Fruit fly (Drosophila melanogaster) whole organism, embryonic: ENCODE measurements around the gene CG5810.
A peak's percentile ranks its signal among the peaks of the same experiment; 100 is the strongest.

Experiments used
- Asciz ChIP-seq: fragments of 200-800 bp; sonication (Bioruptor generic); optimal IDR thresholded peaks from 2 replicates; lab custom pipeline; 2017; ENCODE audit warnings: missing biosample characterization, mild to moderate bottlenecking, missing genetic modification characterization, missing genetic modification reagents
- Bgb ChIP-seq: fragments of 200-800 bp; sonication (Bioruptor generic); IDR thresholded peaks from 2 replicates; pipeline ENCODE4 v1.3.6; 2022; ENCODE audit warnings: missing biosample characterization, missing genetic modification characterization; ENCODE audit not compliant: partially characterized antibody
- Bteb2 ChIP-seq: fragments of 200-800 bp; sonication (Bioruptor generic); optimal IDR thresholded peaks from 2 replicates; lab custom pipeline; 2016; ENCODE audit warnings: missing biosample characterization, missing genetic modification characterization
- CG10209 ChIP-seq: fragments of 200-800 bp; sonication (Bioruptor generic); optimal IDR thresholded peaks from 3 replicates; lab custom pipeline; 2017; ENCODE audit warnings: missing biosample characterization, mild to moderate bottlenecking, missing genetic modification characterization, missing genetic modification reagents
- CG11398 ChIP-seq: fragments of 200-800 bp; sonication (Bioruptor generic); optimal IDR thresholded peaks from 2 replicates; lab custom pipeline; 2016; ENCODE audit warnings: missing biosample characterization, missing genetic modification characterization
- CG12391 ChIP-seq: fragments of 200-800 bp; sonication (Bioruptor generic); optimal IDR thresholded peaks from 3 replicates; lab custom pipeline; 2018; ENCODE audit warnings: missing biosample characterization, mild to moderate bottlenecking, missing genetic modification characterization, moderate library complexity
- CG15073 ChIP-seq: fragments of 200-800 bp; sonication (Bioruptor generic); optimal IDR thresholded peaks from 2 replicates; lab custom pipeline; 2016; ENCODE audit warnings: missing biosample characterization, missing genetic modification characterization
- CG1529 ChIP-seq: fragments of 200-800 bp; sonication (Bioruptor generic); optimal IDR thresholded peaks from 3 replicates; lab custom pipeline; 2018; ENCODE audit warnings: missing biosample characterization, missing genetic modification characterization
- CG16813 ChIP-seq: fragments of 200-800 bp; sonication (Bioruptor generic); IDR thresholded peaks from 3 replicates; pipeline ENCODE4 v1.3.6; 2022; ENCODE audit warnings: missing biosample characterization, missing genetic modification characterization; ENCODE audit not compliant: partially characterized antibody
- CG17385 ChIP-seq: fragments of 200-800 bp; sonication (Bioruptor generic); optimal IDR thresholded peaks from 3 replicates; lab custom pipeline; 2018; ENCODE audit warnings: missing biosample characterization, mild to moderate bottlenecking, missing genetic modification characterization
- CG2116 ChIP-seq: fragments of 200-800 bp; sonication (Bioruptor generic); optimal IDR thresholded peaks from 3 replicates; lab custom pipeline; 2018; ENCODE audit warnings: missing biosample characterization, mild to moderate bottlenecking, missing genetic modification characterization
- CG2129 ChIP-seq: fragments of 200-800 bp; sonication (Bioruptor generic); IDR thresholded peaks from 2 replicates; pipeline ENCODE4 v1.3.6; 2022; ENCODE audit warnings: missing biosample characterization, missing genetic modification characterization; ENCODE audit not compliant: partially characterized antibody
- CG3281 ChIP-seq: fragments of 200-800 bp; sonication (Bioruptor generic); optimal IDR thresholded peaks from 3 replicates; lab custom pipeline; 2017; ENCODE audit warnings: missing biosample characterization, mild to moderate bottlenecking, missing genetic modification characterization
- CG5953 ChIP-seq: fragments of 200-800 bp; sonication (Bioruptor generic); IDR thresholded peaks from 2 replicates; pipeline ENCODE4 v1.3.6; 2022; ENCODE audit warnings: missing biosample characterization, missing genetic modification characterization
- CG6175 ChIP-seq: fragments of 200-800 bp; sonication (Bioruptor generic); IDR thresholded peaks from 3 replicates; pipeline ENCODE4 v1.3.6; 2022; ENCODE audit warnings: missing biosample characterization, missing genetic modification characterization
- CG7556 ChIP-seq: fragments of 200-800 bp; sonication (Bioruptor generic); optimal IDR thresholded peaks from 2 replicates; lab custom pipeline; 2017; ENCODE audit warnings: missing biosample characterization, mild to moderate bottlenecking, missing genetic modification characterization
- CG9437 ChIP-seq: fragments of 200-800 bp; sonication (Bioruptor generic); optimal IDR thresholded peaks from 2 replicates; lab custom pipeline; 2018; ENCODE audit warnings: missing biosample characterization, mild to moderate bottlenecking, missing genetic modification characterization
- CHES-1-like ChIP-seq: fragments of 200-800 bp; sonication (Bioruptor generic); optimal IDR thresholded peaks from 2 replicates; lab custom pipeline; 2016; ENCODE audit warnings: missing biosample characterization, missing genetic modification characterization
- Dfd ChIP-seq, 2 experiments: fragments of >200 bp; optimal IDR thresholded peaks; 2 replicates each; lab custom pipeline; 2017; ENCODE audit warnings: missing biosample characterization in 2 of 2, missing genetic modification characterization in 2 of 2
- Eip74EF ChIP-seq, 2 experiments: fragments of 200-800 bp in 1 of 2; fragments of >200 bp in 1 of 2; sonication (Bioruptor generic) in 1 of 2; optimal IDR thresholded peaks; 2 replicates each; lab custom pipeline; 2017 to 2019; ENCODE audit warnings: missing biosample characterization in 2 of 2, missing genetic modification characterization in 2 of 2, mild to moderate bottlenecking in 1 of 2, moderate library complexity in 1 of 2
- HHEX ChIP-seq: fragments of 200-800 bp; sonication (Bioruptor generic); optimal IDR thresholded peaks from 3 replicates; lab custom pipeline; 2017; ENCODE audit warnings: missing biosample characterization, mild to moderate bottlenecking, missing genetic modification characterization, missing genetic modification reagents
- HLH54F ChIP-seq: fragments of 200-800 bp; sonication (Bioruptor generic); optimal IDR thresholded peaks from 3 replicates; lab custom pipeline; 2016; ENCODE audit warnings: missing biosample characterization, missing genetic modification characterization
- HLHmδ ChIP-seq: fragments of 200-800 bp; sonication (Bioruptor generic); optimal IDR thresholded peaks from 2 replicates; lab custom pipeline; 2018; ENCODE audit warnings: missing biosample characterization, mild to moderate bottlenecking, missing genetic modification characterization, moderate library complexity
- Max ChIP-seq: fragments of 200-800 bp; sonication (Bioruptor generic); optimal IDR thresholded peaks from 2 replicates; lab custom pipeline; 2016; ENCODE audit warnings: missing biosample characterization, mild to moderate bottlenecking, missing genetic modification characterization
- Med ChIP-seq: fragments of 200-800 bp; sonication (Bioruptor generic); peaks from one replicate; lab custom pipeline; 2016; ENCODE audit warnings: missing biosample characterization, missing genetic modification characterization, mild to moderate bottlenecking, inconsistent platforms, moderate library complexity
- Nf-YA ChIP-seq: fragments of 200-800 bp; sonication (Bioruptor generic); IDR thresholded peaks from 2 replicates; pipeline ENCODE4 v1.3.6; 2022; ENCODE audit warnings: missing biosample characterization, missing genetic modification characterization
- Oaz ChIP-seq: fragments of 200-800 bp; sonication (Bioruptor generic); IDR thresholded peaks from 2 replicates; pipeline ENCODE4 v1.3.6; 2022; ENCODE audit warnings: missing biosample characterization, missing genetic modification characterization
- Side ChIP-seq: fragments of 200-800 bp; sonication (Bioruptor generic); optimal IDR thresholded peaks from 2 replicates; lab custom pipeline; 2016; ENCODE audit warnings: missing biosample characterization, missing genetic modification characterization
- Stat92E ChIP-seq, 3 experiments: fragments of >200 bp in 2 of 3; fragments of 200-800 bp in 1 of 3; sonication (Bioruptor generic) in 1 of 3; optimal IDR thresholded peaks; 2 replicates each; lab custom pipeline; 2017 to 2019; ENCODE audit warnings: missing biosample characterization in 3 of 3, missing genetic modification characterization in 3 of 3, mild to moderate bottlenecking in 1 of 3, moderate library complexity in 1 of 3
- al ChIP-seq: fragments of 200-800 bp; sonication (Bioruptor generic); IDR thresholded peaks from 2 replicates; pipeline ENCODE4 v1.3.6; 2022; ENCODE audit warnings: missing biosample characterization, missing genetic modification characterization
- ash1 ChIP-seq: fragments of 200-800 bp; sonication (Bioruptor generic); optimal IDR thresholded peaks from 2 replicates; lab custom pipeline; 2018; ENCODE audit warnings: missing biosample characterization, mild to moderate bottlenecking, missing genetic modification characterization
- caup ChIP-seq: fragments of 200-800 bp; sonication (Bioruptor generic); optimal IDR thresholded peaks from 3 replicates; lab custom pipeline; 2017; ENCODE audit warnings: missing biosample characterization, mild to moderate bottlenecking, missing genetic modification characterization, moderate library complexity; ENCODE audit not compliant: severe bottlenecking
- ci ChIP-seq: fragments of 200-800 bp; sonication (Bioruptor generic); IDR thresholded peaks from 3 replicates; pipeline ENCODE4 v1.3.6; 2022; ENCODE audit warnings: missing biosample characterization, missing genetic modification characterization
- grau ChIP-seq: fragments of 200-800 bp; optimal IDR thresholded peaks from 3 replicates; lab custom pipeline; 2019; ENCODE audit warnings: missing biosample characterization, mild to moderate bottlenecking, missing genetic modification characterization, moderate library complexity
- gro ChIP-seq: fragments of 200-800 bp; sonication (Bioruptor generic); optimal IDR thresholded peaks from 2 replicates; lab custom pipeline; 2016; ENCODE audit warnings: missing biosample characterization, missing genetic modification characterization
- jing ChIP-seq: fragments of 200-800 bp; sonication (Bioruptor generic); optimal IDR thresholded peaks from 2 replicates; lab custom pipeline; 2018; ENCODE audit warnings: missing biosample characterization, mild to moderate bottlenecking, missing genetic modification characterization
- kni ChIP-seq: fragments of 200-800 bp; sonication (Bioruptor generic); optimal IDR thresholded peaks from 3 replicates; lab custom pipeline; 2017; ENCODE audit warnings: mild to moderate bottlenecking, missing biosample characterization, missing genetic modification reagents, missing genetic modification characterization
- mld ChIP-seq: fragments of 200-800 bp; sonication (Bioruptor generic); IDR thresholded peaks from 3 replicates; pipeline ENCODE4 v1.3.6; 2022; ENCODE audit warnings: missing biosample characterization, missing genetic modification characterization; ENCODE audit not compliant: partially characterized antibody
- p53 ChIP-seq: fragments of 200-800 bp; sonication (Bioruptor generic); optimal IDR thresholded peaks from 2 replicates; lab custom pipeline; 2016; ENCODE audit warnings: missing biosample characterization, missing genetic modification characterization
- peb ChIP-seq: fragments of 200-800 bp; sonication (Bioruptor generic); IDR thresholded peaks from 2 replicates; pipeline ENCODE4 v1.3.6; 2022; ENCODE audit warnings: missing biosample characterization, missing genetic modification characterization
- row ChIP-seq: fragments of 200-800 bp; sonication (Bioruptor generic); IDR thresholded peaks from 3 replicates; pipeline ENCODE4 v1.3.6; 2022; ENCODE audit warnings: missing biosample characterization, missing genetic modification characterization
- sc ChIP-seq, 3 experiments: fragments of >200 bp in 2 of 3; fragments of 200-800 bp in 1 of 3; sonication (Bioruptor generic) in 1 of 3; optimal IDR thresholded peaks; 2 replicates in 2 of 3; 3 replicates in 1 of 3; lab custom pipeline; 2017; ENCODE audit warnings: mild to moderate bottlenecking in 1 of 3, missing biosample characterization in 1 of 3, missing genetic modification characterization in 1 of 3, missing genetic modification reagents in 1 of 3
- sd ChIP-seq: fragments of 200-800 bp; sonication (Bioruptor generic); optimal IDR thresholded peaks from 3 replicates; lab custom pipeline; 2018; ENCODE audit warnings: missing biosample characterization, mild to moderate bottlenecking, missing genetic modification characterization, moderate library complexity
- sens-2 ChIP-seq: fragments of 200-800 bp; sonication (Bioruptor generic); IDR thresholded peaks from 2 replicates; pipeline ENCODE4 v1.3.6; 2022; ENCODE audit warnings: missing biosample characterization, missing genetic modification characterization
- ssp ChIP-seq: fragments of 200-800 bp; sonication (Bioruptor generic); IDR thresholded peaks from 2 replicates; pipeline ENCODE4 v1.3.6; 2022; ENCODE audit warnings: missing biosample characterization, missing genetic modification characterization
- stc ChIP-seq: fragments of 200-800 bp; sonication (Bioruptor generic); IDR thresholded peaks from 2 replicates; pipeline ENCODE4 v1.3.6; 2022; ENCODE audit warnings: missing biosample characterization, missing genetic modification characterization
- stwl ChIP-seq: fragments of 200-800 bp; sonication (Bioruptor generic); optimal IDR thresholded peaks from 3 replicates; lab custom pipeline; 2018; ENCODE audit warnings: missing biosample characterization, mild to moderate bottlenecking, missing genetic modification characterization, moderate library complexity
- tgo ChIP-seq: fragments of 200-800 bp; sonication (Bioruptor generic); IDR thresholded peaks from 3 replicates; pipeline ENCODE4 v1.3.6; 2022; ENCODE audit warnings: missing biosample characterization, missing genetic modification characterization
- tio ChIP-seq: fragments of 200-800 bp; sonication (Bioruptor generic); optimal IDR thresholded peaks from 2 replicates; lab custom pipeline; 2017; ENCODE audit warnings: missing biosample characterization, missing genetic modification characterization, inconsistent platforms
- zen2 ChIP-seq: fragments of 200-800 bp; sonication (Bioruptor generic); IDR thresholded peaks from 3 replicates; pipeline ENCODE4 v1.3.6; 2022; ENCODE audit warnings: missing biosample characterization, missing genetic modification characterization; ENCODE audit not compliant: partially characterized antibody

The CG5810 gene

dm6 chr3R:21118784-21119183, 44.8 kb upstream of the CG5810 start, which contains the start of gene Bdbt (continued):
- no peak for TF ChIP-seq peb (GFP tag; lab: Robert Waterston, UW)
- TF ChIP-seq tgo (GFP tag; lab: Robert Waterston, UW) = no peak
- TF ChIP-seq HLHmδ (GFP tag; lab: Kevin White, UChicago) = no peak
- TF ChIP-seq Bgb = peak; percentile 93
- peak; percentile 63 for TF ChIP-seq zen2 (GFP tag; lab: Robert Waterston, UW)
- no peak for TF ChIP-seq CG6175 (GFP tag; lab: Robert Waterston, UW)
- TF ChIP-seq CG17385 = no peak
- no peak for TF ChIP-seq caup (GFP tag; lab: Kevin White, UChicago)
- peak; percentile 77 for TF ChIP-seq row
- TF ChIP-seq Stat92E (GFP tag; optimal IDR thresholded peaks at IDR 0.05; lab: Kevin White, UChicago) = no peak
- TF ChIP-seq kni (GFP tag; lab: Kevin White, UChicago) = no peak
- TF ChIP-seq sc (optimal IDR thresholded peaks at IDR 0.05; lab: Kevin White, UChicago) = no peak
- no peak for TF ChIP-seq sc (GFP tag; optimal IDR thresholded peaks at IDR 0.05; lab: Kevin White, UChicago)
- peak; percentile 35 for TF ChIP-seq HLH54F (GFP tag; lab: Kevin White, UChicago)
- TF ChIP-seq sd (tag; lab: Kevin White, UChicago) = no peak
- TF ChIP-seq gro (GFP tag; lab: Kevin White, UChicago) = peak; percentile 60
- no peak for TF ChIP-seq Oaz (GFP tag; lab: Robert Waterston, UW)
- TF ChIP-seq Max (GFP tag; lab: Kevin White, UChicago) = peak; percentile 62
- no peak for TF ChIP-seq stc (GFP tag; lab: Robert Waterston, UW)
- no peak for TF ChIP-seq ci (GFP tag; lab: Robert Waterston, UW)
- TF ChIP-seq CG11398 = no peak
- peak in 1 of 2 experiments; percentile 17 for TF ChIP-seq Dfd (GFP tag; optimal IDR thresholded peaks at IDR 0.05; lab: Kevin White, UChicago)
- TF ChIP-seq CG12391 = no peak
- TF ChIP-seq CHES-1-like (GFP tag; lab: Kevin White, UChicago) = no peak
- TF ChIP-seq Side (GFP tag; lab: Kevin White, UChicago) = peak; percentile 10
- TF ChIP-seq p53 (GFP tag; lab: Kevin White, UChicago) = no peak
- TF ChIP-seq Nf-YA (GFP tag; lab: Robert Waterston, UW) = no peak
- TF ChIP-seq ssp (GFP tag; lab: Robert Waterston, UW) = peak; percentile 95
- TF ChIP-seq grau (tag; lab: Kevin White, UChicago) = no peak
- no peak for TF ChIP-seq sens-2 (GFP tag; lab: Robert Waterston, UW)
- TF ChIP-seq CG16813 (GFP tag; lab: Robert Waterston, UW) = peak; percentile 91
- TF ChIP-seq CG9437 = no peak
- no peak for TF ChIP-seq CG5953 (GFP tag; lab: Robert Waterston, UW)
- TF ChIP-seq CG3281 (GFP tag; lab: Kevin White, UChicago) = no peak
- TF ChIP-seq CG1529 (GFP tag; lab: Kevin White, UChicago) = no peak
- TF ChIP-seq CG7556 (GFP tag; lab: Kevin White, UChicago) = no peak
- no peak for TF ChIP-seq Bteb2 (GFP tag; lab: Kevin White, UChicago)
- TF ChIP-seq HHEX = no peak
- no peak for TF ChIP-seq Eip74EF (GFP tag; optimal IDR thresholded peaks at IDR 0.05; lab: Kevin White, UChicago)
- no peak for TF ChIP-seq CG10209 (GFP tag; lab: Kevin White, UChicago)
- no peak for TF ChIP-seq CG2129 (GFP tag; lab: Robert Waterston, UW)
- TF ChIP-seq CG2116 (GFP tag; lab: Kevin White, UChicago) = no peak
- no peak for TF ChIP-seq tio (GFP tag; lab: Kevin White, UChicago)
- no peak for TF ChIP-seq al (GFP tag; lab: Robert Waterston, UW)
- peak; percentile 46 for TF ChIP-seq stwl (tag; lab: Kevin White, UChicago)
- TF ChIP-seq Asciz (GFP tag; lab: Kevin White, UChicago) = no peak
- TF ChIP-seq mld (GFP tag; lab: Robert Waterston, UW) = peak; percentile 83
- TF ChIP-seq Med = peak; percentile 88
- no peak for TF ChIP-seq ash1 (GFP tag; lab: Kevin White, UChicago)
- no peak for TF ChIP-seq jing (GFP tag; lab: Kevin White, UChicago)
- TF ChIP-seq CG15073 = no peak
